Worm (Caenorhabditis elegans): ENCODE results near the gene csn-3.

The csn-3 gene

DNA sequence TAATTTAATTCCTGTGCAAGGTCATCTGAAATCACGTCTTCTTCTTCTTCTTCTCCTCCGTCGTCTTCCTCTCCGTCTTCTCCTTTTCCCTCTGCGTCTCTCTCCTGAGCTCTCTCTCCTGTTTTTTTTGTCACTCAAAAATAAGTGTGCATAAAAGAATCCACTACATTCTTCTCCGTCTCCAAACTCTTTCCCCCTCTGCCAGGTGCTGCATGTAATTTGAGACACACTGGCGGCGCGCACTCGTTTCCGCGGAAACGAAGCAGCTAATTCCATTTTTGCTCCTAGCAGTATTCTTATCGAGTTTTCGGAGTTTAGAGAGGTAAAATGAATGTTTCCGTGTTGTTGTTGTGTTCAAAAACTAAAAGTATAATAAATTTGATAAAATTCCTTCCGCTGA lies 8.4 kb upstream of the csn-3 start:
- no peak for TF ChIP-seq unc-62 (GFP tag; optimal IDR thresholded peaks at IDR 0.05)

DNA sequence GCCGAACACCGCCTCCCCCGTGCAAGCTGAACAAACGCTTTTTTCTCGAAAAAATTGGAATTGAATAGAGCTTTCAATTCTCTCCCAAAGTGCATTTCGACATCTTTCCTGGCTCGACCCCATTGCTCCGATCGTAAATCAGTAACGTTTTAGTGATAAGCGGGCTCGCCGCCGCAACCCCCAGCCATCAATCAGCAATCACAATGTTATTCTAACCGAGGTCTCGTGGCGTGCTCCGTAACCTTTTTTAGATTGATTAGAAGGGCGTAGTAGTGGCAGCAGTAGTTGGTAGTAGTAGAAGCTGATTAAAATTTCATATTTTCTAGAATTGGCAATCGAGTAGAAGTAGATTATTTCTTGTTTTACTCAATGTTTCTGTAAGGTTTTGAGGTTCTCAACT lies 7.2 kb upstream of the csn-3 start:
- TF ChIP-seq unc-62 (GFP tag; optimal IDR thresholded peaks at IDR 0.05), result no peak

- TF ChIP-seq unc-62 (GFP tag; optimal IDR thresholded peaks at IDR 0.05), result no peak
Observed at ce11 chrIV:189087-189486, 5.5 kb upstream of the csn-3 start.

ce11 chrIV:192046-192445 lies 2.5 kb upstream of the csn-3 start, which contains the start of gene Y38C1AA.12:
Y38C1AA.12 (plus strand) TSS chrIV:192256.
- no peak for TF ChIP-seq unc-62 (GFP tag; optimal IDR thresholded peaks at IDR 0.05)

- no peak for TF ChIP-seq unc-62 (GFP tag; optimal IDR thresholded peaks at IDR 0.05)
Observed at ce11 chrIV:202921-203652, 8.5 kb downstream of the csn-3 start, which contains the start of gene gfrp-1. gfrp-1 (plus strand) TSS chrIV:203602.

DNA sequence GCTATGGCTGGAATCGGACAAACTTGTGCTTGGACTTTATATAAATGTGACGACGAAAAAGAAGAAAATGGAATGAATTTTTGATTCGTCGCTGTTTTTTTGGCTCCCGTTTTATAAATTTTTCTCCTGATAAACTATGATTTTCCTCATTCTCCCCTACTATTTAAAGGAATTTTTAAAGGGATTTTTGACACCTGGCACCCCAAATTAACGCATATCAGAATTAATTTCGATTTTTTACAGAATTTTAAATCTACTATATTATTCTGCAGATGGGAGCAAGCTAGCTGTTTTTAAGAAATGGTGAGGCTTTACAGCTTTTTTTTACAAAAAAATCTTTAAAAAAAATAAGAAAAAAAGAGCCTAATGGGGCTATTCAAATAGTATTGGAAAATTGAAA lies 10.5 kb downstream of the csn-3 start, which contains the start of gene coa-1:
TSS of gene coa-1 (plus strand) at position 301 of the 400 bp plus-strand sequence.
- TF ChIP-seq unc-62 (GFP tag; optimal IDR thresholded peaks at IDR 0.05), result no peak

ce11 chrIV:207885-208284 lies 13.3 kb downstream of the csn-3 start, which contains the start of gene Y38C1AA.1:
Y38C1AA.1 (plus strand) TSS chrIV:208185.
- TF ChIP-seq unc-62 (GFP tag; optimal IDR thresholded peaks at IDR 0.05), result no peak

- no peak for TF ChIP-seq unc-62 (GFP tag; optimal IDR thresholded peaks at IDR 0.05)
Observed at ce11 chrIV:210591-210990, 16.0 kb downstream of the csn-3 start.

ce11 chrIV:218252-218651 lies 23.7 kb downstream of the csn-3 start, which contains the start of gene prdx-6:
prdx-6 (plus strand) TSS chrIV:218552.
- TF ChIP-seq unc-62 (GFP tag; optimal IDR thresholded peaks at IDR 0.05), result no peak

ce11 chrIV:231673-232072 lies 37.1 kb downstream of the csn-3 start, which contains the start of gene gtf-2H1:
gtf-2H1 (minus strand) TSS chrIV:231773.
- no peak for TF ChIP-seq unc-62 (GFP tag; optimal IDR thresholded peaks at IDR 0.05)

ce11 chrIV:236138-236537 lies 41.6 kb downstream of the csn-3 start:
- no peak for TF ChIP-seq unc-62 (GFP tag; optimal IDR thresholded peaks at IDR 0.05)

ce11 chrIV:237350-237749 lies 42.8 kb downstream of the csn-3 start, which contains the start of gene ints-13:
ints-13 (minus strand) TSS chrIV:237450.
- TF ChIP-seq unc-62 (GFP tag; optimal IDR thresholded peaks at IDR 0.05), result no peak

- TF ChIP-seq unc-62 (GFP tag; optimal IDR thresholded peaks at IDR 0.05), result no peak
Observed at ce11 chrIV:240257-240754, 45.8 kb downstream of the csn-3 start, which contains the start of the genes fnta-1 and cogc-8. fnta-1 (minus strand) TSS chrIV:240307. cogc-8 (plus strand) TSS chrIV:240451.

- no peak for TF ChIP-seq unc-62 (GFP tag; optimal IDR thresholded peaks at IDR 0.05)
Observed at ce11 chrIV:244278-244677, 49.7 kb downstream of the csn-3 start.

DNA sequence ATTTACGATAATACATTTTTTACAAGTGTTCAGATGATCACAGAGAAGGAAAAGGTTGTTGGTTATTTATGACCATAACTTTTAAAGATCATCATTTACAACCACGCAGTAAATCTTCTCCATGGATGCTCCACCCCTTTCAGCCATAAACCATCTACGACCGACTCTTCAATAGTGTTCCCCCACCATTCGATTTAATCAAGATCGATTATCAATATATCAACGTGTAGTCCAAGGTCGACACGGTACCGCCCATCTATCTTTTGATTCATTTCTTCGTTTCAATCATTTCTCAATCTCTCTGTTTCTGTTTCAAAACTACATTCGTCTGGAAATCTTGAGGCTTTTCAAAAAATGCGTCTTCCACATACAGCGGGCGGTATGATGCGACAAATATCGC lies 50.3 kb downstream of the csn-3 start, which contains the start of gene aass-1:
TSS of gene aass-1 (plus strand) at position 301 of the 400 bp plus-strand sequence.
- no peak for TF ChIP-seq unc-62 (GFP tag; optimal IDR thresholded peaks at IDR 0.05)

DNA sequence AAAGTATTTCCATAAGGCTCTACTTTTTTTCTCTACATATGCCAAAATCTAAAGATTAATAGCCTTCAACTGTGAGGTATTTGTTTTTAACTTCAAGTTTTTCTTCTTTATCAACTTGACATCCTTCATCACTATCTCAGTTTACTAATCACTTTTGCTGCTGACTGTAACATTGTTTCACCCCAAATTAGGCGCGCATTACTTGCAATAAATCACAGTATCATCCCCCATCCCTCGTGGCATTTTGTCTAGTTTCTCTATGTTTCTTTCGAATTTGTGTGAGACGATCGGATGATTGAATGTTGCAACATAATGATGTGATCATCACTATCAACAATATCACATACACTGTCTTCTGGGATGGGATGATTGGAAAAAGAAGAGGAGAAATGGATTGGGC lies 53.0 kb downstream of the csn-3 start:
- no peak for TF ChIP-seq unc-62 (GFP tag; optimal IDR thresholded peaks at IDR 0.05)
